Worm (Caenorhabditis elegans) whole organism, L1 larva: Measurements from ENCODE around the gene F36G9.3.

Experiments used
- C04F5.9 ChIP-seq: sonication (generic microtip); optimal IDR thresholded peaks from 2 replicates; lab custom pipeline; 2016; ENCODE audit warnings: missing genetic modification characterization, missing compliant biosample characterization
- Y116A8C.19 ChIP-seq: sonication (generic microtip); optimal IDR thresholded peaks from 2 replicates; lab custom pipeline; 2016; ENCODE audit warnings: missing compliant biosample characterization, missing genetic modification characterization, borderline replicate concordance
- ceh-82 ChIP-seq, 3 experiments: fragments of 150-350 bp in 1 of 3; sonication (generic microtip) in 2 of 3; optimal IDR thresholded peaks; 2 replicates each; lab custom pipeline; 2014 to 2017; ENCODE audit warnings: missing biosample characterization in 3 of 3, missing genetic modification characterization in 3 of 3
- egl-27 ChIP-seq, 2 experiments: fragments of 150-350 bp in 1 of 2; sonication (generic microtip); optimal IDR thresholded peaks; 3 replicates each; lab custom pipeline; 2017 to 2018; ENCODE audit warnings: missing biosample characterization in 2 of 2, missing genetic modification characterization in 2 of 2, missing genetic modification reagents in 2 of 2
- hlh-17 ChIP-seq: fragments of 200-800 bp; sonication (Bioruptor generic); optimal IDR thresholded peaks from 2 replicates; lab custom pipeline; 2018; ENCODE audit warnings: missing genetic modification characterization, mild to moderate bottlenecking, missing compliant biosample characterization, moderate library complexity, borderline replicate concordance
- jun-1 ChIP-seq: fragments of 150-350 bp; optimal IDR thresholded peaks from 2 replicates; lab custom pipeline; 2014; ENCODE audit warnings: missing biosample characterization, missing genetic modification reagents, missing genetic modification characterization
- mab-9 ChIP-seq: fragments of 200-800 bp; sonication (Bioruptor generic); IDR thresholded peaks from 2 replicates; pipeline ENCODE4 v1.3.6; 2022; ENCODE audit warnings: missing genetic modification reagents, missing genetic modification characterization, missing compliant biosample characterization
- nhr-28 ChIP-seq: fragments of 150-350 bp; optimal IDR thresholded peaks from 2 replicates; lab custom pipeline; 2014; ENCODE audit warnings: missing biosample characterization, missing genetic modification characterization
- skn-1 ChIP-seq: fragments of 150-350 bp; optimal IDR thresholded peaks from 2 replicates; lab custom pipeline; 2014; ENCODE audit warnings: missing biosample characterization, missing genetic modification characterization
- zag-1 ChIP-seq: fragments of 150-350 bp; optimal IDR thresholded peaks from 2 replicates; lab custom pipeline; 2014; ENCODE audit warnings: missing biosample characterization, missing genetic modification characterization

- TF ChIP-seq egl-27 (tag; optimal IDR thresholded peaks at IDR 0.05; lab: Kevin White, UChicago): no peak
- no peak for TF ChIP-seq zag-1 (tag; lab: Kevin White, UChicago)
- TF ChIP-seq hlh-17 (GFP tag; lab: Kevin White, UChicago): no peak
- TF ChIP-seq jun-1 (tag; lab: Kevin White, UChicago): no peak
- no peak for TF ChIP-seq nhr-28 (tag; lab: Kevin White, UChicago)
- TF ChIP-seq Y116A8C.19 (tag; lab: Kevin White, UChicago): no peak
- no peak for TF ChIP-seq C04F5.9 (tag; lab: Kevin White, UChicago)
- no peak for TF ChIP-seq mab-9 (GFP tag; lab: Robert Waterston, UW)
- TF ChIP-seq ceh-82 (tag; optimal IDR thresholded peaks at IDR 0.05; lab: Kevin White, UChicago): no peak
- TF ChIP-seq skn-1 (tag; lab: Kevin White, UChicago): no peak
Observed at ce11 chrV:15978232-15978764, 21.1 kb downstream of the F36G9.3 start, which contains the start of gene oac-20.
